Fruit fly (Drosophila melanogaster): ENCODE data around the gene CG43447.

CG43447 gene

DNA sequence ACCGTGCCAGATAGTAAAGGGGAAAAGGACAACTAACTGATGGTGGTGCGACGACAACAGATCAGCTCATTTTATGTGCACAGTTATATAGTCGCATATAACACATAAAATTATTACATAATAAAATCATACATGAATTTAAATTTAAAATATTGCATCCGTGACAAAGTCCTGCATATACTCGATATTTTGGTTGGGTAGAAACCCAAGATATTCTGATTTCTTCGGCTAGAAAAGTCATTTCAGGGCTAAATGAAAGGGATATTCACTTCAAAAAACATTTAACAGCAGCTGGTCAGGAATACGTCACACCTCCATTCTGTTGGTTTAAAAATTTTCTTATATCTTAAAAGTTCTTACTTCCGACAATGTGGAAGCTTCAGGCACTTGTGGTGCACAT is 23.8 kb downstream of the CG43447 start, which contains the start of gene CG13978:
Gene CG13978, plus strand, starts transcription at position 301 of the 400 bp plus-strand sequence.
- TF ChIP-seq Hr78 (GFP tag; optimal IDR thresholded peaks at IDR 0.05): no peak

DNA sequence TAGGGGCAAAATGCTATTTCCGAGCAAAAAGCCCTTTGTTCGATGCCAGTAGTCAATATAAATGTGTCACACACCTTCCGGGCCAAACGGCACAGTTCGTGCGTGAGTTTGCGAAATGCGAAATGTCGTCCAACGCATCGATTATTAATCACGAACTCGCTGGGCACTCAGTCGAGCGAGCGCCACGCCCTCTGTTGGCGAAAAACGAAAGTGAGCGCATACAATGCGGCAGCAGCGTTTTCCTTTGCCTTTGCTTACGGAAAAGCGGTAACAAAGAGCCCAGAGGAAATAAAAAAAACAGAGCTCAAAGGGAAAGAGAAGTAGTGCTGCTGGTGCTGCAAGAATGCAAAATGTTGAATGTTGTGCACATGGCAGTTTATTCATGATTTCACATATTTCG is 37.4 kb downstream of the CG43447 start:
- TF ChIP-seq Hr78 (GFP tag; optimal IDR thresholded peaks at IDR 0.05) (no peak), OdsH (GFP tag; optimal IDR thresholded peaks at IDR 0.05) (no peak), fru (GFP tag; optimal IDR thresholded peaks at IDR 0.05) (no peak), ey (GFP tag; optimal IDR thresholded peaks at IDR 0.05) (no peak), br (GFP tag; optimal IDR thresholded peaks at IDR 0.05) (no peak), Vsx2 (GFP tag; optimal IDR thresholded peaks at IDR 0.05; ENCODE audit: partially characterized antibody) (no peak)

DNA sequence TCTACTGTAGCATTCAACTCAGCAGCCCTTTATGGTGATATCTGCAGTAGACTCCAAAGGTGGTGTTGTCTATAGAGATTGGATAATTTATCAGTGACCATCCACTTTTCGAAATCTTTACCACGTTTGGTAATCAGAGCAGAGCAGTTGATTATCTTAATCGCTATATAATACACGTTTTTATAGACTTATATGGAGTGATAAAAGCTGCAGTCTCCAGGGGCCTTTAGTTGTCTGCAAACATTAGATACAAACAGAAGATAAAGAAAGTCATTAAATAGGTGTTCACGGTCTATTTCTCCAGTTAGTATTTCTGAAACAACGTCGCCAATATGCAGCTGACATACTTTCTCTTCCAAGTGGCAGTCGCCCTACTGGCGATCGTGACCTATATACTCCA is 38.3 kb downstream of the CG43447 start, which contains the start of gene Cyp6a18:
Gene Cyp6a18, plus strand, starts transcription at position 301 of the 400 bp plus-strand sequence.
- TF ChIP-seq rgr (GFP tag; optimal IDR thresholded peaks at IDR 0.05) (no peak), woc (GFP tag; optimal IDR thresholded peaks at IDR 0.05) (no peak), GATAd (GFP tag; optimal IDR thresholded peaks at IDR 0.05) (no peak), lola (GFP tag; optimal IDR thresholded peaks at IDR 0.05) (no peak), Hnf4 (GFP tag; optimal IDR thresholded peaks at IDR 0.05) (no peak)

DNA sequence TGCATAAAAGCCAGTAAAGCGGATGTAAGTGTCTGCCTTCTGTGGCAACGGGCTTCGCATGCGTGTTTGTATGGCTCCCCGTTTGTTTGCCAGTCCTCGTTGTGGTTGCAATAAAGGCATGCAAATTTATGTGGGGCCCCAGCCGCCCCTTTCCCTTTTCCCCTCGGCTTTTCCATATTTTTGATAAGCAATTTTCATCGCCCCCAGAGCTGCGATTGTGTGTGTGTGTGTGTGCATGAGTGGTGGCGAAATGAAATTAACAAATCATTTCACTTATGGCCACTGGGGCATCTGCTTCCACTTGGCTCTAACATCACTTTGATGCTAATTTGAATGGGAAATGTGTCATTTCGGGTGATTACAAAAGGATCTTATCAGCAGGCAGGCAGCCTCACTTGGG is 47.5 kb downstream of the CG43447 start, which contains the start of gene Gr98a:
Gene Gr98a, plus strand, starts transcription at position 301 of the 400 bp plus-strand sequence.
- TF ChIP-seq brk (GFP tag; optimal IDR thresholded peaks at IDR 0.05) (no peak), Hr83 (GFP tag; optimal IDR thresholded peaks at IDR 0.05; ENCODE audit: poor library complexity, severe bottlenecking) (no peak), CG9705 (GFP tag; optimal IDR thresholded peaks at IDR 0.05) (no peak), Myc (optimal IDR thresholded peaks at IDR 0.05) (no peak), CrebA (GFP tag; optimal IDR thresholded peaks at IDR 0.05; ENCODE audit: borderline replicate concordance) (no peak), psq (GFP tag; optimal IDR thresholded peaks at IDR 0.05) (no peak), N (GFP tag; optimal IDR thresholded peaks at IDR 0.05) (no peak), sage (GFP tag; optimal IDR thresholded peaks at IDR 0.05) (no peak)

Data from whole organism, wandering third instar larva.